Worm (Caenorhabditis elegans) whole organism, L4/young adult: ENCODE results near the gene Y119D3B.21.

Experiments used
- W03F9.2 ChIP-seq: fragments of 150-350 bp; optimal IDR thresholded peaks from 2 replicates; lab custom pipeline; 2014; ENCODE audit warnings: missing biosample characterization, missing genetic modification characterization
- dao-5 ChIP-seq: sonication (generic microtip); optimal IDR thresholded peaks from 2 replicates; lab custom pipeline; 2016; ENCODE audit warnings: missing genotype, missing genetic modification characterization, moderate library complexity, missing compliant biosample characterization
- him-1 ChIP-seq: sonication (generic microtip); optimal IDR thresholded peaks from 2 replicates; lab custom pipeline; 2016; ENCODE audit warnings: missing genotype, missing genetic modification reagents, missing genetic modification characterization, missing compliant biosample characterization

Y119D3B.21 gene

ce11 chrIII:1214680-1215079 lies at the start of gene Y119D3B.21:
Y119D3B.21 (plus strand) TSS chrIII:1215000.
- no peak for TF ChIP-seq W03F9.2
- no peak for TF ChIP-seq him-1 (tag; lab: Kevin White, UChicago)
- no peak for TF ChIP-seq dao-5 (tag; lab: Kevin White, UChicago)

DNA sequence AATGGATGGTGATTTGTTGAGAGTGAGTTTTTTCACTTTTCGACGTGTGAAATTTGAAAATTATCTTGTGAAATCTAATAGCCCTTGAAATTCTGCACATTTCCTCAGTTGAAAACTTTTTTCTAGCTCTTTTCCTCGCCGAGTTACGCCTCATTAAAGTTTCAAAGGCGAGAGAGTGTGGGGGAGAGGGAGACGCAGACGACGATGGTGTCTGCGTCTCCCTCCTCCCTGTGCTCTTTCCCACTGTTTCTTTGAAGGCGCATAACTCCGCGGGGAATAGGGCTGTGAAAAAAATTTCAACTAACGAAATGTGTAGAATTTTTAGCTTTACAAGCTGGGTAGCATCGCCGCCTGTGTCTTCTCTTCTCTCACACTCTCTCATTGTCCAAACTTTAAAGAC lies 48.4 kb upstream of the Y119D3B.21 start:
- TF ChIP-seq him-1 (tag; lab: Kevin White, UChicago) (no peak), dao-5 (tag; lab: Kevin White, UChicago) (no peak), W03F9.2 (no peak)

- TF ChIP-seq W03F9.2 (no peak), him-1 (tag; lab: Kevin White, UChicago) (no peak), dao-5 (tag; lab: Kevin White, UChicago) (no peak)
Observed at ce11 chrIII:1169622-1170021, 45.2 kb upstream of the Y119D3B.21 start.

DNA sequence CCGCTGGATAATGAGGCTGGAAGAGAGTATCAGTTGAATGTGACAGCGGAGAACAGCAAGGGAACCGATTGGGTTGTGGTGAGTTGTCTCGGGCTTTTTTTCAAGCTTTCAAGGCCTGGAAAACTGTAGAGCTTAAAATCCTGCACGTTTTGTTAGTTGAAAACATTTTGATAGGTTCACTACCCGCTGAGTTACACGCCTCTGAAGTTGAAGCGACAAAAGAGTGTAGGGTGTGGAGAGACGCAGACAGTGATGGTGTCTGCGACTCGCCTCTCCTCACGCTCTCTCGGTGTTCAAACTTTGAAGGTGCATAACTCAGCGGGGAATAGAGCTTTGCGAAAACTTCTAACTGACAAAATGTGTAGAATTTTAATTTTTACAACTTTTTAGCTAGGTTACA lies 41.5 kb upstream of the Y119D3B.21 start:
- TF ChIP-seq W03F9.2 (no peak), him-1 (tag; lab: Kevin White, UChicago) (no peak), dao-5 (tag; lab: Kevin White, UChicago) (no peak)

- TF ChIP-seq dao-5 (tag; lab: Kevin White, UChicago) (no peak), W03F9.2 (no peak), him-1 (tag; lab: Kevin White, UChicago) (no peak)
Observed at ce11 chrIII:1176080-1176608, 38.7 kb upstream of the Y119D3B.21 start, which contains the start of gene eak-3. eak-3 (minus strand) TSS chrIII:1176558.

DNA sequence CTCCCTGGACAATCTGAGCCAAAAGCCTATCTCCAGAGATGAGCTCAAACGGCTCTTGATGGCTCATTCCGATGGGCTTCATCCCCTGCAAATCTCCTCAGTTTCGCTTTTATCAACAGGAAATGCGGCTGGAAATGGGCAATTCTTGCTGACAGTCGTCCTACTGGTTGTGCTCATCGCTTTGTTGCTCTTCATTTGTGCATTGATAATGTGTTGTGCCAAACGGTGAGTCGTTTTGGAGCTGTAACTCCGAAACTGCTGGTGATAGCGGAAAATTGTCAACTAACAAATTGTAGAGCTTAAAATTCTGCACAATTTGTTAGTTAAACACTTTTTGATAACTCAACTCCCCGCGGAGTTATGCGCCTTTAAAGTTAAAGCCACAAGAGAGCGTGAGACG lies 35.8 kb upstream of the Y119D3B.21 start:
- TF ChIP-seq dao-5 (tag; lab: Kevin White, UChicago) (no peak), him-1 (tag; lab: Kevin White, UChicago) (no peak), W03F9.2 (no peak)

DNA sequence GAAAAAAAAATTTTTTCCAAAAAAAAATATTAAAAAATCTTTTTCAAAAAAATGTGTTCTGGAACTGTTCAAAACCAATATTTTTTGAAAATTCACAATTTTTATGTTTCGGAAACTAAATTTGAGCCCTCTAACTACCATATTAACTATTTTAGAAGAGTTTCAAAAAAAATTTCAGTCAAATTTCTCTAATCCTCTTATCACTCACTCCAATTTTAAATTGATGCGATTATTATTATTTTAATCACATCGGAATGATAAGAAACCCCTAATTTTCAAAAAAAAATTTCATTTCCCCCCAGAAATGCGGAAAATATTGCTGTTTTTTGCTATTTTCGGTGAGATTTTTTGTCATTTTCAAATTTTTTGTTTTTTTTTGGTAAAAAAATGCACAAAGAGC lies 33.0 kb upstream of the Y119D3B.21 start, which contains the start of gene nspg-8:
TSS of gene nspg-8 (plus strand) at position 301 of the 400 bp plus-strand sequence.
- TF ChIP-seq W03F9.2 (no peak), dao-5 (tag; lab: Kevin White, UChicago) (no peak)

ce11 chrIII:1193326-1193862 lies 21.4 kb upstream of the Y119D3B.21 start, which contains the start of gene Y119D3B.14:
Y119D3B.14 (minus strand) TSS chrIII:1193812.
- no peak for TF ChIP-seq dao-5 (tag; lab: Kevin White, UChicago)
- no peak for TF ChIP-seq him-1 (tag; lab: Kevin White, UChicago)
- no peak for TF ChIP-seq W03F9.2

ce11 chrIII:1196192-1196591 lies 18.6 kb upstream of the Y119D3B.21 start, which contains the start of gene dss-1:
dss-1 (minus strand) TSS chrIII:1196292.
- TF ChIP-seq W03F9.2: no peak
- TF ChIP-seq dao-5 (tag; lab: Kevin White, UChicago): no peak
- no peak for TF ChIP-seq him-1 (tag; lab: Kevin White, UChicago)

DNA sequence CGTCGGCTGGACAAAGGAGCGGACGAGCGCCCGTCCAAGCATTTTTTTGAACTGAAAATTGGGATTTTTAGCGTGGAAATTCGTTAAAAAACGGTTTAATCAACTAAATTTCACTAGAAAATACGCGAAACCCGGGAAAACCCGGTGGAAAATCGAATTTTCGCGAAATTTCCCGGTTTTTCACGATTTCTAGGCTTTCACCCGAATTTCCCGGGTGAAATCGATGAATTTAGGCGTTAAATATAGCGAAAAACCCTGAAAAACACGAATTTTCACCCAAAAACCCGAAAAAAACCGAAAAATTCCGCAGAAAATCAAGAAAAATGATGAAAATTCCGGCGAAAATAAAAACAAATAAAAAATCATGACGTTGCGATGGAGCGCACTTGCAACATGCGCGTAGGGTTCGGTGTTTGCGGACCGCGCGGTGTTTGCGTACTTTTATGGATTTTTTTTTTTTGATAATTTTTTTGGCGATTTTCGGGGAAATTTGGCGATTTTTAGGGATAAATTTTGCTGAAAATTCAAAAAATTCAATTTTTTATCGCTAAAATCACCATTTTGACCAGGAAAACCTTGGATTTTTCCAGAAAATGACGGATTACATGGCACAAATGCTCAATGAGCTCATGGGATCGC lies 12.7 kb upstream of the Y119D3B.21 start, which contains the start of the genes mrpl-45 and Y119D3B.12:
TSS of gene mrpl-45 (minus strand) at position 51 of the 639 bp plus-strand sequence.
TSS of gene Y119D3B.12 (plus strand) at position 589 of the 639 bp plus-strand sequence.
- TF ChIP-seq him-1 (tag; lab: Kevin White, UChicago) (no peak), W03F9.2 (peak; percentile 76)

DNA sequence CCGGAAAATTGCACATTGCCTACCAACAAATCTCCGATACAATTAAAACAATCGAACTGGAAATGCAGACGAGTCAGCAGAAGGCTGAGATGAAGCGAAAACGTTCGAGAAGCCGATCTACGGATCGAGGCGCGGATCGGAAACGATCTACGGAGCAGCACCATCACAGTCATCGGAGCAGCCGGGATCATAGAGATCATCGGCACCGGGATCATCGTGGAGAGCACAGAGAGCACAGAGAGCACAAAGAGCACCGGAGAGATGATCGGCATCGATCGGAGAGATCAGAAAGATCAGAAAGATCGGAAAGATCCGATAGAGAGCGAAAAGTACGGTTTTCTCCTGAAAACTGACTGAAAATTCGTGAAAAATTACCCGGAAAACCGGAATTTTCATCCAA lies 9.4 kb upstream of the Y119D3B.21 start:
- TF ChIP-seq W03F9.2 (no peak), him-1 (tag; lab: Kevin White, UChicago) (no peak), dao-5 (tag; lab: Kevin White, UChicago) (no peak)

- no peak for TF ChIP-seq dao-5 (tag; lab: Kevin White, UChicago)
- no peak for TF ChIP-seq him-1 (tag; lab: Kevin White, UChicago)
- TF ChIP-seq W03F9.2: no peak
Observed at ce11 chrIII:1206331-1206730, 8.5 kb upstream of the Y119D3B.21 start.

DNA sequence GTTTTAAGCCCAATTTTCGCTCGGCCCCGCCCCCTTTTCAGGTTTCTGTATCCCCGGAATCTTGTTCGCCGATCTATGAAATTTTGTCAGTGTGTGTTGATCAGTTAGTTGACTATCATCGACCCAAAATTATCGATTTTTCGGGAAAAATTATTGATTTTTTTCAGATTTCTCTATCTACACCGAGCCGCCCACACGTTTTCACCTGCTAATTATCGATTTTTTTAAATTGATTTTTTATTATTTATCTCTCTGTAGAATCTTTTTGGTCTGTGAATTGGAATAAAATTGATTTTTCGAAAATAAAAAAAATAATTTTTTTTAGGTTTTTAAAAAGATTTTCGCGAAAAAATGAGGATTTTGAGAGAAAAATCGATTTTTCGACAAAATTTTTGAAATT lies 7.8 kb upstream of the Y119D3B.21 start:
- TF ChIP-seq W03F9.2: no peak
- no peak for TF ChIP-seq him-1 (tag; lab: Kevin White, UChicago)
- TF ChIP-seq dao-5 (tag; lab: Kevin White, UChicago): no peak

ce11 chrIII:1207852-1208251 lies 6.9 kb upstream of the Y119D3B.21 start, which contains the start of gene orc-3:
orc-3 (plus strand) TSS chrIII:1208133.
- TF ChIP-seq W03F9.2 (no peak), dao-5 (tag; lab: Kevin White, UChicago) (no peak), him-1 (tag; lab: Kevin White, UChicago) (no peak)
